Fruit fly (Drosophila melanogaster) whole organism, pupa: ENCODE measurements around the gene alpha-Est4.

Source experiments
- CG10348 ChIP-seq: fragments of 200-800 bp; sonication (Bioruptor generic); IDR thresholded peaks from 2 replicates; pipeline ENCODE4 v1.3.6; 2022; ENCODE audit warnings: missing biosample characterization, missing genetic modification characterization
- CG12605 ChIP-seq: fragments of 200-800 bp; sonication (Bioruptor generic); IDR thresholded peaks from 2 replicates; pipeline ENCODE4 v1.3.6; 2022; ENCODE audit warnings: missing biosample characterization, missing genetic modification characterization
- CG13204 ChIP-seq: fragments of 200-800 bp; sonication (Bioruptor generic); optimal IDR thresholded peaks from 2 replicates; lab custom pipeline; 2018; ENCODE audit warnings: missing biosample characterization, mild to moderate bottlenecking, missing genetic modification characterization, moderate library complexity
- CG14655 ChIP-seq: fragments of 200-800 bp; sonication (Bioruptor generic); optimal IDR thresholded peaks from 3 replicates; lab custom pipeline; 2017; ENCODE audit warnings: mild to moderate bottlenecking, missing biosample characterization, missing genetic modification reagents, missing genetic modification characterization
- CG15710 ChIP-seq: fragments of 200-800 bp; sonication (Bioruptor generic); optimal IDR thresholded peaks from 2 replicates; lab custom pipeline; 2018; ENCODE audit warnings: missing biosample characterization, mild to moderate bottlenecking, missing genetic modification characterization, moderate library complexity
- CG17806 ChIP-seq: fragments of 200-800 bp; sonication (Bioruptor generic); optimal IDR thresholded peaks from 2 replicates; lab custom pipeline; 2018; ENCODE audit warnings: missing biosample characterization, mild to moderate bottlenecking, missing genetic modification characterization, moderate library complexity
- CG32121 ChIP-seq: fragments of 200-800 bp; sonication (Bioruptor generic); IDR thresholded peaks from 2 replicates; pipeline ENCODE4 v1.3.6; 2022; ENCODE audit warnings: missing biosample characterization, missing genetic modification characterization
- CG34367 ChIP-seq: fragments of 200-800 bp; sonication (Bioruptor generic); optimal IDR thresholded peaks from 2 replicates; lab custom pipeline; 2018; ENCODE audit warnings: missing biosample characterization, mild to moderate bottlenecking, missing genetic modification characterization
- CG4496 ChIP-seq: fragments of 200-800 bp; sonication (Bioruptor generic); IDR thresholded peaks from 3 replicates; pipeline ENCODE4 v1.3.6; 2022; ENCODE audit warnings: missing biosample characterization, missing genetic modification characterization
- CG8159 ChIP-seq: fragments of 200-800 bp; sonication (Bioruptor generic); optimal IDR thresholded peaks from 3 replicates; lab custom pipeline; 2018; ENCODE audit warnings: missing biosample characterization, mild to moderate bottlenecking, missing genetic modification characterization, moderate library complexity
- CG8301 ChIP-seq: fragments of 200-800 bp; sonication (Bioruptor generic); optimal IDR thresholded peaks from 2 replicates; lab custom pipeline; 2018; ENCODE audit warnings: missing biosample characterization, mild to moderate bottlenecking, missing genetic modification characterization
- CG9948 ChIP-seq: fragments of 200-800 bp; sonication (Bioruptor generic); optimal IDR thresholded peaks from 2 replicates; lab custom pipeline; 2018; ENCODE audit warnings: missing biosample characterization, mild to moderate bottlenecking, missing genetic modification characterization, moderate library complexity
- D1 ChIP-seq: fragments of 200-800 bp; sonication (Bioruptor generic); optimal IDR thresholded peaks from 2 replicates; lab custom pipeline; 2018; ENCODE audit warnings: missing biosample characterization, mild to moderate bottlenecking, missing genetic modification characterization, moderate library complexity
- EcR ChIP-seq: fragments of 200-800 bp; sonication (Bioruptor generic); optimal IDR thresholded peaks from 3 replicates; lab custom pipeline; 2019; ENCODE audit warnings: missing biosample characterization, missing genetic modification characterization, mild to moderate bottlenecking, moderate library complexity, missing genetic modification reagents
- Ets98B ChIP-seq: fragments of 200-800 bp; sonication (Bioruptor generic); IDR thresholded peaks from 2 replicates; pipeline ENCODE4 v1.3.6; 2022; ENCODE audit warnings: missing biosample characterization, missing genetic modification characterization
- Pif1A ChIP-seq: fragments of 200-800 bp; sonication (Bioruptor generic); optimal IDR thresholded peaks from 3 replicates; lab custom pipeline; 2016; ENCODE audit warnings: missing biosample characterization, missing genetic modification characterization
- Pif1B ChIP-seq: fragments of 200-800 bp; sonication (Bioruptor generic); optimal IDR thresholded peaks from 3 replicates; lab custom pipeline; 2016; ENCODE audit warnings: missing biosample characterization, missing genetic modification characterization
- Snoo ChIP-seq: fragments of 200-800 bp; sonication (Bioruptor generic); optimal IDR thresholded peaks from 3 replicates; lab custom pipeline; 2017; ENCODE audit warnings: missing biosample characterization, mild to moderate bottlenecking, missing genetic modification characterization, inconsistent platforms
- fd96Ca ChIP-seq: fragments of 200-800 bp; sonication (Bioruptor generic); IDR thresholded peaks from 3 replicates; pipeline ENCODE4 v1.3.6; 2022; ENCODE audit warnings: missing biosample characterization, missing genetic modification characterization
- gl ChIP-seq: fragments of 200-800 bp; sonication (Bioruptor generic); optimal IDR thresholded peaks from 2 replicates; lab custom pipeline; 2018; ENCODE audit warnings: missing biosample characterization, mild to moderate bottlenecking, missing genetic modification characterization
- rn ChIP-seq: fragments of 200-800 bp; sonication (Bioruptor generic); IDR thresholded peaks from 2 replicates; pipeline ENCODE4 v1.3.6; 2022; ENCODE audit warnings: missing biosample characterization, missing genetic modification characterization

alpha-Est4 gene

DNA sequence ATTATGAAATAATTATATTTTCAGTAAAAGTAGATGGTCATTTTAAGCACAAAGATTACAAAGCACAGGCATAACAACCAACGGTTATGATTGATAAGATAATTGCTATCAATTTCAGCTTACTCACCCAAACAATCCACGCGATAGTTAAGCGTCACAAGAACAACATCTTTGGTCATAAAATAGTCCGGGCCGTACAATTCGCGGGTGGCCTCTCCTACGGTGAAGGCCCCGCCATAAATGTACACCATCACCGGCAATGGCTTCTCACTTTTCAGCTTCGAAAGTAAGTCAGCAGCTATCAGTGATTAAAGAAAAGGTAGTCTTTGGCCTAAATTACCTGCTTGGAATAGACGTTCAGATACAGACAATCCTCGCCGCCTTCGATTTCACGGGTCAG, 2.8 kb downstream of the alpha-Est4 start:
- no peak for TF ChIP-seq CG14655 (GFP tag; lab: Kevin White, UChicago)
- TF ChIP-seq Pif1B, result no peak
- TF ChIP-seq CG32121 (GFP tag; lab: Robert Waterston, UW), result no peak
- TF ChIP-seq CG9948 (tag; lab: Kevin White, UChicago), result no peak
- TF ChIP-seq CG13204 (GFP tag; lab: Kevin White, UChicago), result no peak
- no peak for TF ChIP-seq Pif1A (GFP tag; lab: Kevin White, UChicago)
- TF ChIP-seq CG8301 (tag; lab: Kevin White, UChicago), result no peak
- TF ChIP-seq CG17806, result no peak
- TF ChIP-seq CG34367, result no peak
- no peak for TF ChIP-seq CG12605
- TF ChIP-seq Snoo (tag; lab: Kevin White, UChicago), result no peak
- TF ChIP-seq CG10348 (GFP tag; lab: Robert Waterston, UW), result no peak
- no peak for TF ChIP-seq D1
- no peak for TF ChIP-seq CG8159 (tag; lab: Kevin White, UChicago)
- no peak for TF ChIP-seq CG4496 (GFP tag; lab: Robert Waterston, UW)
- TF ChIP-seq Ets98B (GFP tag; lab: Robert Waterston, UW), result no peak
- TF ChIP-seq, all 21 proteins: peak for 0

DNA sequence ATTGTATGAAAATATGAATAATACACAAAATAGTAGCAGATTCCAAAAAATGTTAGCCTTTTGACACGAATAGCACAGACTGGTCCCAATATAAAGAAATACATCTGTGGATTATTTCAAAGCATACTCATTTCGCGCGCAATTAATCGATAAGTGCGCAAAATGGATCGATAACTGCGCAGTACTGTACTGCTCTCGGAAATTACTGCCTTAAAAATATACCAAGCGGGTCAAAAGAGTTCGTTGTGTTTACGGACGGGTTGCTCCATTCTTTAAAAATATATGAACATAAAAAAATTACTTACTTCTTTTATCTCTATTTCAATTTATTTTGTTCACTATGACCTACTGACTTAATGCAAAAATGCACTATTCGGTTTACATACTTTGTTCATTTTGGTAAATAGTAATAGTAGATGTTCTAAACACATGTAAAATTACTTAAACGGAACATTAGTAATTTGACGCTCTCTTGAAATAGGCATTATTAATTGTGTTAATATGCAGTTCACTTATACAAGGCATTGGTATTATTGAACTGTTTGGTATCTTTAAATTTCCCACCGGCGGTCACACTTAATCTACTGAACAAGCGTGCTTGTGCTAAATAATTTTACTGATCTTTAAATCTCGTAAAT, 8.1 kb downstream of the alpha-Est4 start, which contains the start of the genes Rtnl2 and alphaTub84D:
Gene Rtnl2 (minus strand): TSS at position 58 of the 638 bp plus-strand sequence.
Gene alphaTub84D (plus strand): TSS at position 570 of the 638 bp plus-strand sequence.
- TF ChIP-seq CG17806, result no peak
- no peak for TF ChIP-seq CG32121 (GFP tag; lab: Robert Waterston, UW)
- no peak for TF ChIP-seq CG10348 (GFP tag; lab: Robert Waterston, UW)
- no peak for TF ChIP-seq rn (GFP tag; lab: Robert Waterston, UW)
- TF ChIP-seq Pif1A (GFP tag; lab: Kevin White, UChicago), result no peak
- no peak for TF ChIP-seq Snoo (tag; lab: Kevin White, UChicago)
- no peak for TF ChIP-seq CG15710 (tag; lab: Kevin White, UChicago)
- TF ChIP-seq CG4496 (GFP tag; lab: Robert Waterston, UW), result no peak
- TF ChIP-seq CG34367, result no peak
- TF ChIP-seq fd96Ca, result no peak

DNA sequence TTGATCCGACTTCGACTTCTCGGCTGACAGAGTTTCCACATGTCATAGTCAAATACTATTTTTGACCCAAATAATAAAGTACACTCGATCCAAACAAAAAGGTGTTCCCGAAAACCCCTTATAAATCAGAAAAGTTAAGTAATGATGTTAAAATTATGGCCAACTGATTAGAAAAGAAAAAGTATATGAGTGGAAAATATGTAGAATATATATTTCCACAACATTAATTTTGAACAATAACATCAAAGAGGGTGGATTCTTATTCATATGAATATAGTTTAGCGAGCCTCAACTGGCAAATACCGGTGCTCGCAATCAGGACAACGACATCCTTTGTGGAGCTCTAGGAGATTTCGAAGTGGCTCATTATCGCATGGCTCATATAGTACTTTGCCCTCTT, 9.7 kb downstream of the alpha-Est4 start, which contains the start of gene alpha-Est6:
Gene alpha-Est6 (minus strand): TSS at position 101 of the 400 bp plus-strand sequence.
- no peak for TF ChIP-seq Ets98B (GFP tag; lab: Robert Waterston, UW)

DNA sequence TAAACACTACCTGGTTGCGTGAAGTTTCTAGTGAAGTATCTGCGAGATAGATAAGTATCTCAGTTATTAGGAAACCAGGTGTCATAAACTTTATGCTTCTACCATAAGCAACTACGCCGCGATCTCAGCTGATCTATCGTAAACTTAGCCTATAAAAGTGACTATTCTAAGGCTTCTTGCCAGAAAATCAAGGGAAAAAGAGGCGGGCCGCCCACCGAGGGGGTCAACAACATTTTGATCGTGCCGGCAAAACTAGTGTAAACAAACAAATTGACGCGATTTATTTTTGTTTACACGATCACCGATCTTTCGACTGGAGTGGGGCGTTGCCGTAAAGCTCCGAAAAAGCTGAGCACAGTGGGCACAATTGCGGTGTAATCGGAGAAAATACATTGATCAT, 14.3 kb downstream of the alpha-Est4 start:
- TF ChIP-seq CG8159 (tag; lab: Kevin White, UChicago), result no peak
- TF ChIP-seq CG34367, result no peak

DNA sequence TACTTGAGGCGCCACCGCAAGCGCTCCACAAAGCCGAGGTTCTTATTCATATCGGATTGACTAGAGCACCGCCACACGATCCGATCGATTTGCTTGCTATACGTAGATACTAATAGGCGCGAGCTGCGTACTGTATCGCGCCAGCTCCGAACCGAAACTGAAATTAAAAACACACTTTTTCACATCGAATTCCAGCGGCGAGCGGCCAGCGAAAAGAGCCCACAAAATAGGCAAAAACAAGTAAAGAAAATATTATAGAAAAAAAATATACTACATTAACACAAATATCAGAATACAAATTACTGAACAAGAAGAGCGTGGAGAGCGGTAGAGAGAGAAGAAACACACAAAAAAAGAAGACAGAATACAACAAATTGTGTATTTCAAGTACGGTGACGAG, 14.8 kb downstream of the alpha-Est4 start, which contains the start of gene alpha-Est7:
Gene alpha-Est7 (minus strand): TSS at position 160 of the 400 bp plus-strand sequence.
- TF ChIP-seq CG13204 (GFP tag; lab: Kevin White, UChicago) (no peak), Pif1B (no peak), D1 (no peak), CG14655 (GFP tag; lab: Kevin White, UChicago) (no peak)

DNA sequence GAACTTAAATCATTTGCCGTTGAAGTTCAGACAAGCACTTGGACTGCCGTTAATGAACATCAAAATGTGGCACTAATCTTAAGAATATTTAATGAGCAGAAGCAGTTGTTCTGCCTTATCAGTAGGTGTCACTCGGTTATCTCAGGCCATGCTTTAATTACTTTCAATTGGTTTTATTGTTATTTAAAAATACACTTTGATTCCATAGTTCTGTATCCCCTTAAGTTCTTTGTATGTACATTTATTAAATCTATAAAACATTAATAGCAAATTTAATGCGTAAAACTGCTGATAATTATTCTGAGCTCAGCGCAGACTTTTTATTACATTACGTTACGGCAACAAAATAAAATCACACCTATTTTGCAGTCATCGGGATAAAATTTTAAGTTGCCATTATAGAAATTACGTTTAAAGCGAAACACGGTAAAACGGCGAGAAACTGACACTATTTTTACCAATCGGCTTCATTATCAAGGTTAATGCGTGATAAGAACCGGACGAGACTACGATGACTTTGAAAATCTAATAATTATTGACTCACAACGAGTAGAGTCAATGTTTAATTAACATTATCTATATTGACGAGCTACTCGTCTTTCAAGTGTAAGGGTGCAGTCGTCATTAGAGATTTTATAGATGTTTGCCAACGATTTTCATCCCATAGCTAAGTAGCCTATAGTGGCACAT, 16.0 kb downstream of the alpha-Est4 start:
- TF ChIP-seq CG9948 (tag; lab: Kevin White, UChicago) (no peak), CG10348 (GFP tag; lab: Robert Waterston, UW) (no peak), CG8301 (tag; lab: Kevin White, UChicago) (no peak), CG8159 (tag; lab: Kevin White, UChicago) (peak; percentile 3)
- TF ChIP-seq, all 21 proteins: peak for 1

DNA sequence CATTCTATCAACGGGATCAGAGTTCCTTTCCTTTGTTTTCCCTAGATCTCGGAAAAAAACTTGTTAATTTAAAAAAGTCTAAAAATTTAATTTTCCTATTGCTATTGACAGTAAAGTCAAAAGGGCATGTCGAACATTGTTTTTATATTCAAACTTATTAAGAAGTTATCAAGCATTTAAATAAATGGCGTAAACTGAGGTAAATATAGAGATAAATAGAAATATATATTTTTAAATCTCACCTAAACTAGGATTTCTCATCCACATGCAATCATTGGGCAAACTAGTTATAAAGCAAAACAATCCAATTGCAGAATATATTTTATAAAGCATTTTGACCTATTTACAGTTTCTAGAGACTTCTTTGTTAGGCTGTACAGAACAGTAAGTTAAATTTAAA, 19.1 kb downstream of the alpha-Est4 start, which contains the start of gene Ubc84D:
Gene Ubc84D (minus strand): TSS at position 101 of the 400 bp plus-strand sequence.
- TF ChIP-seq CG14655 (GFP tag; lab: Kevin White, UChicago) (no peak), rn (GFP tag; lab: Robert Waterston, UW) (no peak), EcR (no peak), CG9948 (tag; lab: Kevin White, UChicago) (no peak), D1 (no peak), Snoo (tag; lab: Kevin White, UChicago) (no peak), gl (tag; lab: Kevin White, UChicago) (no peak), CG10348 (GFP tag; lab: Robert Waterston, UW) (no peak), CG8301 (tag; lab: Kevin White, UChicago) (no peak), CG34367 (no peak), CG8159 (tag; lab: Kevin White, UChicago) (no peak), Pif1B (no peak), CG17806 (no peak)
- TF ChIP-seq, all 21 proteins: peak for 0
